Fruit fly (Drosophila melanogaster): ENCODE measurements around the gene CG31300.

CG31300 gene

dm6 chr3R:25241507-25242070 is 41.8 kb upstream of the CG31300 start, which contains the start of gene CG11854:
TSS of gene CG11854 (plus strand) at chr3R:25242020.
- TF ChIP-seq bowl (GFP tag; IDR thresholded peaks at IDR 0.05) (no peak), Fer3 (tag; optimal IDR thresholded peaks at IDR 0.05) (no peak), CG15073 (GFP tag; optimal IDR thresholded peaks at IDR 0.05) (no peak), Doc3 (GFP tag; IDR thresholded peaks at IDR 0.05; ENCODE audit: partially characterized antibody) (no peak), CG9797 (GFP tag; optimal IDR thresholded peaks at IDR 0.05) (no peak), CG3847 (GFP tag; IDR thresholded peaks at IDR 0.05) (no peak), sens (GFP tag) (no peak), CG10147 (GFP tag; optimal IDR thresholded peaks at IDR 0.05) (no peak), Dad (GFP tag; optimal IDR thresholded peaks at IDR 0.05) (no peak), Kr (GFP tag; optimal IDR thresholded peaks at IDR 0.05) (no peak), CG2202 (tag; optimal IDR thresholded peaks at IDR 0.05) (no peak), CG12942 (GFP tag; optimal IDR thresholded peaks at IDR 0.05) (no peak), CG15601 (tag; optimal IDR thresholded peaks at IDR 0.05) (no peak), ems (GFP tag; optimal IDR thresholded peaks at IDR 0.05) (no peak), kah (GFP tag; optimal IDR thresholded peaks at IDR 0.05) (no peak), CG8944 (GFP tag; optimal IDR thresholded peaks at IDR 0.05) (no peak), Eip74EF (GFP tag; optimal IDR thresholded peaks at IDR 0.05) (no peak), CG1233 (GFP tag; optimal IDR thresholded peaks at IDR 0.05) (no peak), dimm (GFP tag; IDR thresholded peaks at IDR 0.05) (no peak)

dm6 chr3R:25245052-25245813 is 38.2 kb upstream of the CG31300 start, which contains the start of gene bam:
TSS of gene bam (minus strand) at chr3R:25245109.
- TF ChIP-seq gcm2 (GFP tag; optimal IDR thresholded peaks at IDR 0.05) (no peak), zfh1 (GFP tag; IDR thresholded peaks at IDR 0.05) (no peak), wor (GFP tag; IDR thresholded peaks at IDR 0.05) (no peak), Chrac-16 (GFP tag; optimal IDR thresholded peaks at IDR 0.05) (no peak), CG17829 (tag; optimal IDR thresholded peaks at IDR 0.05) (peak; percentile 52), CG3847 (GFP tag; IDR thresholded peaks at IDR 0.05) (peak; percentile 80), jing (GFP tag; optimal IDR thresholded peaks at IDR 0.05) (no peak), CG4424 (GFP tag; optimal IDR thresholded peaks at IDR 0.05) (no peak), pan (optimal IDR thresholded peaks at IDR 0.05) (no peak), pan (GFP tag; optimal IDR thresholded peaks at IDR 0.05 in 1 of 2, IDR thresholded peaks at IDR 0.05 in 1 of 2) (no peak), bowl (GFP tag; IDR thresholded peaks at IDR 0.05) (no peak), luna (GFP tag; optimal IDR thresholded peaks at IDR 0.05) (no peak), CG3995 (GFP tag; optimal IDR thresholded peaks at IDR 0.05) (peak; percentile 38), B-H1 (GFP tag; IDR thresholded peaks at IDR 0.05) (no peak), gcm (GFP tag; optimal IDR thresholded peaks at IDR 0.05) (no peak), kni (GFP tag; optimal IDR thresholded peaks at IDR 0.05) (no peak), Myb (GFP tag; optimal IDR thresholded peaks at IDR 0.05) (peak; percentile 51), crp (GFP tag; optimal IDR thresholded peaks at IDR 0.05) (no peak), scrt (GFP tag; optimal IDR thresholded peaks at IDR 0.05) (no peak), CG9797 (GFP tag; optimal IDR thresholded peaks at IDR 0.05) (no peak), Dll (GFP tag; IDR thresholded peaks at IDR 0.05; ENCODE audit: partially characterized antibody) (no peak), dan (GFP tag; IDR thresholded peaks at IDR 0.05) (no peak), dm (GFP tag; optimal IDR thresholded peaks at IDR 0.05) (no peak), CG16813 (GFP tag; IDR thresholded peaks at IDR 0.05; ENCODE audit: partially characterized antibody) (no peak), gfzf (GFP tag; optimal IDR thresholded peaks at IDR 0.05) (peak; percentile 41), Opbp (GFP tag; IDR thresholded peaks at IDR 0.05; ENCODE audit: partially characterized antibody) (0 out of 3 replicates have a peak, but pooled peaks have one; percentile 31), gsb-n (tag; optimal IDR thresholded peaks at IDR 0.05) (peak; percentile 10), CG31224 (GFP tag; IDR thresholded peaks at IDR 0.05) (no peak), CkIIα-i1 (GFP tag; IDR thresholded peaks at IDR 0.05) (no peak), CG6689 (GFP tag; IDR thresholded peaks at IDR 0.05) (no peak), Meics (GFP tag; optimal IDR thresholded peaks at IDR 0.05) (no peak), CTCF (GFP tag; optimal IDR thresholded peaks at IDR 0.05) (peak; percentile 76), pros (GFP tag; optimal IDR thresholded peaks at IDR 0.05) (no peak)
